Fruit fly (Drosophila melanogaster): ENCODE results near the gene Nep1.

The Nep1 gene

dm6 chrX:6097578-6097977 lies 6.6 kb downstream of the Nep1 start (continued):
- peak; percentile 85 for TF ChIP-seq sisA (GFP tag; IDR thresholded peaks at IDR 0.05)
- peak; percentile 76 for TF ChIP-seq org-1 (GFP tag; optimal IDR thresholded peaks at IDR 0.05)
- TF ChIP-seq lmd (GFP tag; IDR thresholded peaks at IDR 0.05), result peak; percentile 88
- no peak for TF ChIP-seq CG30020 (tag; optimal IDR thresholded peaks at IDR 0.05)
- no peak for TF ChIP-seq hth (optimal IDR thresholded peaks at IDR 0.05)
- TF ChIP-seq CG17568 (GFP tag; optimal IDR thresholded peaks at IDR 0.05), result no peak
- peak; percentile 85 for TF ChIP-seq GATAe (GFP tag; conservative IDR thresholded peaks at IDR 0.05)
- TF ChIP-seq CG3838 (GFP tag; optimal IDR thresholded peaks at IDR 0.05), result no peak
- TF ChIP-seq tll (GFP tag; optimal IDR thresholded peaks at IDR 0.05), result no peak
- no peak for TF ChIP-seq ftz-f1 (GFP tag; optimal IDR thresholded peaks at IDR 0.05)
- peak; percentile 54 for TF ChIP-seq CG12104 (GFP tag; optimal IDR thresholded peaks at IDR 0.05)
- peak; percentile 53 for TF ChIP-seq Mad (GFP tag; optimal IDR thresholded peaks at IDR 0.05)
- TF ChIP-seq Lhr (GFP tag; optimal IDR thresholded peaks at IDR 0.05), result peak; percentile 26
- TF ChIP-seq CG7357 (GFP tag; IDR thresholded peaks at IDR 0.05), result peak; percentile 74
- peak; percentile 70 for TF ChIP-seq Max (GFP tag; optimal IDR thresholded peaks at IDR 0.05)
- peak; percentile 78 for TF ChIP-seq CG4820 (GFP tag; optimal IDR thresholded peaks at IDR 0.05)
- TF ChIP-seq sens-2 (GFP tag; IDR thresholded peaks at IDR 0.05), result peak; percentile 59; the same call in 1 of the 2 replicates
- no peak for TF ChIP-seq CG7745 (tag; optimal IDR thresholded peaks at IDR 0.05)
- TF ChIP-seq NC2α (GFP tag; optimal IDR thresholded peaks at IDR 0.05), result peak; percentile 40
- peak; percentile 91 for TF ChIP-seq ara (GFP tag; IDR thresholded peaks at IDR 0.05)
- TF ChIP-seq Xrp1 (GFP tag; IDR thresholded peaks at IDR 0.05), result peak; percentile 92
- peak; percentile 82 for TF ChIP-seq cwo (GFP tag; optimal IDR thresholded peaks at IDR 0.05)
- TF ChIP-seq E2f1 (GFP tag; IDR thresholded peaks at IDR 0.05), result peak; percentile 88
- peak; percentile 71; the same call in 1 of the 3 replicates for TF ChIP-seq CG2199 (GFP tag; IDR thresholded peaks at IDR 0.05)
- TF ChIP-seq run (tag; optimal IDR thresholded peaks at IDR 0.05), result peak; percentile 20
- no peak for TF ChIP-seq HLHmδ (GFP tag; optimal IDR thresholded peaks at IDR 0.05)
- TF ChIP-seq CG1529 (GFP tag; optimal IDR thresholded peaks at IDR 0.05), result peak; percentile 59
- peak; percentile 82 for TF ChIP-seq CG2712 (tag; optimal IDR thresholded peaks at IDR 0.05)
- TF ChIP-seq salm (tag; optimal IDR thresholded peaks at IDR 0.05), result peak; percentile 30
- peak; percentile 87 for TF ChIP-seq ranshi (GFP tag; IDR thresholded peaks at IDR 0.05)
- TF ChIP-seq gcm2 (GFP tag; optimal IDR thresholded peaks at IDR 0.05), result peak; percentile 58
- peak; percentile 42 for TF ChIP-seq crc (GFP tag; optimal IDR thresholded peaks at IDR 0.05)
- peak; percentile 80 for TF ChIP-seq danr (GFP tag; IDR thresholded peaks at IDR 0.05)
- TF ChIP-seq CG14860 (GFP tag; IDR thresholded peaks at IDR 0.05; ENCODE audit: partially characterized antibody), result 0 out of 3 replicates have a peak, but pooled peaks have one; percentile 28
- peak; percentile 87 for TF ChIP-seq ATbp (GFP tag; optimal IDR thresholded peaks at IDR 0.05)
- TF ChIP-seq CG5953 (GFP tag; IDR thresholded peaks at IDR 0.05), result peak; percentile 79
- TF ChIP-seq MBD-R2 (GFP tag; IDR thresholded peaks at IDR 0.05), result peak; percentile 65
- TF ChIP-seq jigr1 (GFP tag; IDR thresholded peaks at IDR 0.05), result peak; percentile 79
- TF ChIP-seq CG6854 (GFP tag; optimal IDR thresholded peaks at IDR 0.05), result peak; percentile 29
- TF ChIP-seq CG11398 (GFP tag; optimal IDR thresholded peaks at IDR 0.05), result peak; percentile 66
- TF ChIP-seq zen2 (GFP tag; IDR thresholded peaks at IDR 0.05; ENCODE audit: partially characterized antibody), result no peak
- TF ChIP-seq CG8944 (GFP tag; optimal IDR thresholded peaks at IDR 0.05), result peak; percentile 77
- TF ChIP-seq dati (GFP tag; IDR thresholded peaks at IDR 0.05), result peak; percentile 72
- TF ChIP-seq wor (GFP tag; IDR thresholded peaks at IDR 0.05), result peak; percentile 84
- TF ChIP-seq Hsf (GFP tag; optimal IDR thresholded peaks at IDR 0.05), result peak; percentile 78
- peak; percentile 60; the same call in 1 of the 3 replicates for TF ChIP-seq CG3726 (GFP tag; IDR thresholded peaks at IDR 0.05)
- TF ChIP-seq Jarid2 (GFP tag; optimal IDR thresholded peaks at IDR 0.05), result peak; percentile 17
- TF ChIP-seq lola (GFP tag; optimal IDR thresholded peaks at IDR 0.05), result peak in 1 of 3 experiments; percentile 31
- TF ChIP-seq Atf3 (GFP tag; optimal IDR thresholded peaks at IDR 0.05), result peak; percentile 50
- peak; percentile 37; the same call in 1 of the 3 replicates for TF ChIP-seq vnd (GFP tag; IDR thresholded peaks at IDR 0.05; ENCODE audit: partially characterized antibody)
- peak; percentile 45 for TF ChIP-seq CG8281 (tag; optimal IDR thresholded peaks at IDR 0.05)
